Worm (Caenorhabditis elegans) whole organism, L1 larva: ENCODE results near the gene F14H3.4.

Source experiments
- C16A3.4 ChIP-seq: fragments of 150-350 bp; optimal IDR thresholded peaks from 2 replicates; lab custom pipeline; 2014; ENCODE audit warnings: missing biosample characterization, missing genetic modification characterization
- aha-1 ChIP-seq: fragments of 150-350 bp; optimal IDR thresholded peaks from 2 replicates; lab custom pipeline; 2014; ENCODE audit warnings: missing biosample characterization, missing genetic modification characterization
- ama-1 ChIP-seq: fragments of 150-350 bp; optimal IDR thresholded peaks from 2 replicates; lab custom pipeline; 2014
- blmp-1 ChIP-seq: fragments of 150-350 bp; optimal IDR thresholded peaks from 2 replicates; lab custom pipeline; 2014; ENCODE audit warnings: missing biosample characterization, missing genetic modification characterization
- ceh-63 ChIP-seq: fragments of 200-800 bp; sonication (Bioruptor generic); optimal IDR thresholded peaks from 2 replicates; lab custom pipeline; 2018; ENCODE audit warnings: mild to moderate bottlenecking, missing genetic modification characterization, missing compliant biosample characterization
- dpl-1 ChIP-seq, 3 experiments: fragments of 150-350 bp in 2 of 3; sonication (generic microtip) in 1 of 3; optimal IDR thresholded peaks; 2 replicates each; lab custom pipeline; 2014 to 2017; ENCODE audit warnings: missing biosample characterization in 3 of 3, missing genetic modification characterization in 3 of 3, missing genetic modification reagents in 3 of 3
- efl-1 ChIP-seq, 4 experiments: fragments of 150-350 bp; optimal IDR thresholded peaks in 3 of 4; peaks in 1 of 4; 1 replicate in 1 of 4; 2 replicates in 3 of 4; lab custom pipeline; 2014; ENCODE audit warnings: missing biosample characterization in 2 of 4, missing genetic modification characterization in 2 of 4, missing genetic modification reagents in 2 of 4
- efl-3 ChIP-seq: fragments of 200-800 bp; sonication (Bioruptor generic); optimal IDR thresholded peaks from 2 replicates; lab custom pipeline; 2018; ENCODE audit warnings: mild to moderate bottlenecking, missing genetic modification characterization, missing compliant biosample characterization
- egl-13 ChIP-seq: sonication (generic microtip); optimal IDR thresholded peaks from 2 replicates; lab custom pipeline; 2016; ENCODE audit warnings: missing genotype, missing genetic modification reagents, missing genetic modification characterization, missing compliant biosample characterization
- elt-3 ChIP-seq, 6 experiments: fragments of 150-350 bp in 1 of 6; sonication (generic microtip); optimal IDR thresholded peaks; 2 replicates each; lab custom pipeline; 2017 to 2018; ENCODE audit warnings: missing biosample characterization in 6 of 6, missing genetic modification characterization in 6 of 6, inconsistent platforms in 1 of 6
- fkh-8 ChIP-seq: sonication (generic microtip); optimal IDR thresholded peaks from 2 replicates; lab custom pipeline; 2016; ENCODE audit warnings: mild to moderate bottlenecking, missing genetic modification characterization, missing compliant biosample characterization
- grh-1 ChIP-seq: fragments of 200-800 bp; sonication (Bioruptor generic); IDR thresholded peaks from 2 replicates; pipeline ENCODE4 v1.3.6; 2022; ENCODE audit warnings: missing genetic modification reagents, missing genetic modification characterization, missing compliant biosample characterization
- hpl-2 ChIP-seq: fragments of 150-350 bp; optimal IDR thresholded peaks from 2 replicates; lab custom pipeline; 2014; ENCODE audit warnings: missing biosample characterization, missing genetic modification reagents, missing genetic modification characterization
- lin-14 ChIP-seq: fragments of 200-800 bp; sonication (Bioruptor generic); optimal IDR thresholded peaks from 2 replicates; lab custom pipeline; 2018; ENCODE audit warnings: mild to moderate bottlenecking, missing genetic modification characterization, moderate library complexity, missing compliant biosample characterization
- lin-35 ChIP-seq, 2 experiments: fragments of 150-350 bp; optimal IDR thresholded peaks; 2 replicates each; lab custom pipeline; 2014; ENCODE audit warnings: missing biosample characterization in 2 of 2, missing genetic modification characterization in 2 of 2, missing genetic modification reagents in 2 of 2
- lir-3 ChIP-seq: sonication (generic microtip); optimal IDR thresholded peaks from 2 replicates; lab custom pipeline; 2016; ENCODE audit warnings: mild to moderate bottlenecking, missing genetic modification characterization, moderate library complexity, missing compliant biosample characterization; ENCODE audit not compliant: poor library complexity
- lsy-2 ChIP-seq, 2 experiments: fragments of 150-350 bp; optimal IDR thresholded peaks; 2 replicates each; lab custom pipeline; 2014; ENCODE audit warnings: missing biosample characterization in 2 of 2, missing genetic modification characterization in 2 of 2
- mep-1 ChIP-seq: fragments of 150-350 bp; optimal IDR thresholded peaks from 2 replicates; lab custom pipeline; 2014; ENCODE audit warnings: missing biosample characterization, missing genetic modification characterization
- nhr-11 ChIP-seq: fragments of 150-350 bp; optimal IDR thresholded peaks from 2 replicates; lab custom pipeline; 2014; ENCODE audit warnings: missing biosample characterization, missing genetic modification characterization
- nhr-19 ChIP-seq: fragments of 200-800 bp; sonication (Bioruptor generic); conservative IDR thresholded peaks from 2 replicates; pipeline ENCODE4 v1.3.6; 2022; ENCODE audit warnings: missing genetic modification characterization, missing compliant biosample characterization
- nhr-20 ChIP-seq: sonication (generic microtip); optimal IDR thresholded peaks from 2 replicates; lab custom pipeline; 2016; ENCODE audit warnings: mild to moderate bottlenecking, missing genetic modification characterization, missing compliant biosample characterization
- nhr-47 ChIP-seq: sonication (generic microtip); optimal IDR thresholded peaks from 2 replicates; lab custom pipeline; 2016; ENCODE audit warnings: mild to moderate bottlenecking, missing genetic modification characterization, moderate library complexity, missing compliant biosample characterization
- nhr-71 ChIP-seq: sonication (generic microtip); optimal IDR thresholded peaks from 2 replicates; lab custom pipeline; 2016; ENCODE audit warnings: mild to moderate bottlenecking, missing genetic modification characterization, moderate library complexity, missing compliant biosample characterization
- nhr-76 ChIP-seq: sonication (generic microtip); optimal IDR thresholded peaks from 2 replicates; lab custom pipeline; 2017; ENCODE audit warnings: missing biosample characterization, missing genetic modification characterization
- nhr-84 ChIP-seq: sonication (generic microtip); optimal IDR thresholded peaks from 2 replicates; lab custom pipeline; 2017; ENCODE audit warnings: missing biosample characterization, missing genetic modification characterization
- nhr-85 ChIP-seq: sonication (generic microtip); peaks from one replicate; lab custom pipeline; 2016; ENCODE audit warnings: missing genetic modification characterization, inconsistent platforms, missing compliant biosample characterization
- nhr-90 ChIP-seq: sonication (generic microtip); optimal IDR thresholded peaks from 2 replicates; lab custom pipeline; 2016; ENCODE audit warnings: mild to moderate bottlenecking, missing genetic modification characterization, missing compliant biosample characterization; ENCODE audit not compliant: poor library complexity
- pax-3 ChIP-seq: fragments of 200-800 bp; sonication (Bioruptor generic); optimal IDR thresholded peaks from 2 replicates; lab custom pipeline; 2018; ENCODE audit warnings: mild to moderate bottlenecking, missing genetic modification characterization, moderate library complexity, missing compliant biosample characterization
- rnt-1 ChIP-seq: sonication (generic microtip); optimal IDR thresholded peaks from 2 replicates; lab custom pipeline; 2016; ENCODE audit warnings: mild to moderate bottlenecking, missing genetic modification characterization, moderate library complexity, missing compliant biosample characterization
- snu-23 ChIP-seq: sonication (generic microtip); optimal IDR thresholded peaks from 2 replicates; lab custom pipeline; 2016; ENCODE audit warnings: missing genetic modification characterization, missing compliant biosample characterization
- swsn-7 ChIP-seq: sonication (generic microtip); optimal IDR thresholded peaks from 2 replicates; lab custom pipeline; 2016; ENCODE audit warnings: missing genetic modification characterization, missing compliant biosample characterization
- tbx-2 ChIP-seq: sonication (generic microtip); optimal IDR thresholded peaks from 2 replicates; lab custom pipeline; 2016; ENCODE audit warnings: missing genetic modification characterization, missing compliant biosample characterization
- unc-86 ChIP-seq: sonication (generic microtip); optimal IDR thresholded peaks from 2 replicates; lab custom pipeline; 2016; ENCODE audit warnings: missing genetic modification characterization, missing compliant biosample characterization
- xbp-1 ChIP-seq: sonication (generic microtip); optimal IDR thresholded peaks from 2 replicates; lab custom pipeline; 2016; ENCODE audit warnings: missing genetic modification characterization, missing compliant biosample characterization
- ztf-11 ChIP-seq, 2 experiments: sonication (generic microtip); optimal IDR thresholded peaks; 2 replicates each; lab custom pipeline; 2016 to 2017; ENCODE audit warnings: missing genetic modification characterization in 2 of 2, missing biosample characterization in 1 of 2, missing compliant biosample characterization in 1 of 2
- ztf-4 ChIP-seq: fragments of 150-350 bp; optimal IDR thresholded peaks from 2 replicates; lab custom pipeline; 2014; ENCODE audit warnings: missing biosample characterization, missing genetic modification characterization

The F14H3.4 gene

DNA sequence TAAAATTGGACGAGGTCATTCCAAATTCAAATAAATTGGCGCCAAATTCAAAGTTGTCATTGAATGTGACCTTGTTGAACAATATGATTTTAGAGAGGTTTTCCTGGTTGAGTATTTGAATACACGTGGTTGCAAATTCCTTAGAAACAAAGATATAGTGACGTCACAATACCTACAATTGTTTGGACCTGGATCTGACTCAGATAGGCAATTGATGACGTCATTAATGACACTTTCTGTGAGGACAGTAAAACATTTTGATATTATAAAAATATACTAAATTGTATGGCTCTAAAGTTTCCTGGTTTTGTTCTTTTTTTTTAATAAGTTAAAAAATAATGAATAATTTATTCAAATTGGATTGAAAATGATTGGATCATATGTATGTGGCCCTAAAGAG, 13.5 kb downstream of the F14H3.4 start (continued):
- TF ChIP-seq aha-1 = no peak
- TF ChIP-seq egl-13 (tag; lab: Kevin White, UChicago) = no peak
- no peak for TF ChIP-seq rnt-1 (tag; lab: Kevin White, UChicago)
- no peak for TF ChIP-seq efl-3
- TF ChIP-seq elt-3 (tag; optimal IDR thresholded peaks at IDR 0.05; lab: Kevin White, UChicago) = no peak
- no peak for TF ChIP-seq ztf-4 (tag; lab: Kevin White, UChicago)
- no peak for TF ChIP-seq nhr-76
- no peak for TF ChIP-seq ama-1
- TF ChIP-seq nhr-84 (tag; lab: Kevin White, UChicago) = no peak
- TF ChIP-seq nhr-11 (tag; lab: Kevin White, UChicago) = no peak
- TF ChIP-seq mep-1 (tag; lab: Kevin White, UChicago) = peak; percentile 1
- TF ChIP-seq lsy-2 (tag; optimal IDR thresholded peaks at IDR 0.05; lab: Kevin White, UChicago) = peak in 1 of 2 experiments; percentile 19
- no peak for TF ChIP-seq fkh-8 (tag; lab: Kevin White, UChicago)
- no peak for TF ChIP-seq pax-3 (tag; lab: Kevin White, UChicago)
- TF ChIP-seq snu-23 (GFP tag; lab: Kevin White, UChicago) = no peak
- TF ChIP-seq lir-3 (tag; lab: Kevin White, UChicago) = no peak
- TF ChIP-seq ceh-63 (GFP tag; lab: Kevin White, UChicago) = no peak
- TF ChIP-seq blmp-1 (tag; lab: Kevin White, UChicago) = no peak
- TF ChIP-seq lin-35 (GFP tag; optimal IDR thresholded peaks at IDR 0.05; lab: Kevin White, UChicago) = no peak
- peak in 1 of 2 experiments; percentile 10 for TF ChIP-seq efl-1 (optimal IDR thresholded peaks at IDR 0.05; lab: Kevin White, UChicago)
- TF ChIP-seq efl-1 (GFP tag; optimal IDR thresholded peaks at IDR 0.05 in 1 of 2; lab: Kevin White, UChicago) = no peak
- no peak for TF ChIP-seq hpl-2 (GFP tag; lab: Kevin White, UChicago)
- TF ChIP-seq, all 84 proteins: peak for 9

- TF ChIP-seq lin-14 = peak; percentile 79
- peak; percentile 78 for TF ChIP-seq grh-1 (GFP tag; lab: Robert Waterston, UW)
- peak; percentile 69 for TF ChIP-seq nhr-71 (tag; lab: Kevin White, UChicago)
- peak; percentile 15 for TF ChIP-seq blmp-1 (tag; lab: Kevin White, UChicago)
- TF ChIP-seq efl-1 (optimal IDR thresholded peaks at IDR 0.05; lab: Kevin White, UChicago) = peak; percentile 25 to 52
- TF ChIP-seq efl-1 (GFP tag; optimal IDR thresholded peaks at IDR 0.05 in 1 of 2; lab: Kevin White, UChicago) = peak in 1 of 2 experiments; percentile 29
- peak; percentile 43 for TF ChIP-seq unc-86
- peak; percentile 54 for TF ChIP-seq snu-23 (GFP tag; lab: Kevin White, UChicago)
- peak; percentile 60 for TF ChIP-seq efl-3
- peak; percentile 76 for TF ChIP-seq nhr-90 (tag; lab: Kevin White, UChicago)
- peak in 1 of 2 experiments; percentile 92 for TF ChIP-seq ztf-11 (tag; optimal IDR thresholded peaks at IDR 0.05; lab: Kevin White, UChicago)
- peak; percentile 90 for TF ChIP-seq nhr-85 (tag; lab: Kevin White, UChicago)
- TF ChIP-seq nhr-19 = peak; percentile 18; the same call in 1 of the 2 replicates
- peak; percentile 76 for TF ChIP-seq swsn-7 (tag; lab: Kevin White, UChicago)
- TF ChIP-seq tbx-2 (tag; lab: Kevin White, UChicago) = peak; percentile 20
- peak; percentile 30 for TF ChIP-seq mep-1 (tag; lab: Kevin White, UChicago)
- peak; percentile 38 for TF ChIP-seq xbp-1
- TF ChIP-seq rnt-1 (tag; lab: Kevin White, UChicago) = peak; percentile 27
- TF ChIP-seq nhr-47 (tag; lab: Kevin White, UChicago) = peak; percentile 56
- peak; percentile 35 for TF ChIP-seq ztf-4 (tag; lab: Kevin White, UChicago)
- peak; percentile 69 for TF ChIP-seq nhr-20 (tag; lab: Kevin White, UChicago)
- peak in 1 of 2 experiments; percentile 7 for TF ChIP-seq lin-35 (GFP tag; optimal IDR thresholded peaks at IDR 0.05; lab: Kevin White, UChicago)
- peak in 1 of 3 experiments; percentile 23 for TF ChIP-seq dpl-1 (GFP tag; optimal IDR thresholded peaks at IDR 0.05; lab: Kevin White, UChicago)
- TF ChIP-seq C16A3.4 (tag; lab: Kevin White, UChicago) = peak; percentile 15
Measured at ce11 chrV:16040140-16040827, 14.6 kb downstream of the F14H3.4 start, which contains the start of the genes his-4 and his-3. Gene his-4, minus strand, starts transcription at chrV:16040515. Gene his-3, plus strand, starts transcription at chrV:16040808.
